Fruit fly (Drosophila melanogaster): Measurements from ENCODE around the gene CG46440.

DNA sequence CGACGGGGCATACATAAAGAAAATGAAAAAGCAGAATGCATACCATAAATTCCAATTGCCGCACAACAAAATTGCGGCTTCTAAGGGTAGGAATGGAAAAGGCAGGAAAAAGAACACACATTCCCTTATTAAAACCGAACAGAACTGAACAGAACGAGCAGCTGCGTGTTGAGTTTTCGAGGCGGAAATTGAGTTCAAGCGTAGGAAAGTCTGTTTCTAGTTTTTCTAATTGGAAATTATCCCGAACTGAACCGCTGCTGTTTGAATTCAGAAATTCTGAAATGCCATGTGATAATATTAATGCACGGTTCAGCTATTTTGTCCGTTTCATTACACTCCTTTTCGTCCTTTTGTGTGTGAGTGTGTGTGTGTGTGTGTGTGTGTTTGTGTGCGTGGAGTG is 40.7 kb downstream of the CG46440 start:
- TF ChIP-seq CG14711 (tag; optimal IDR thresholded peaks at IDR 0.05) (no peak), CG33017 (tag; optimal IDR thresholded peaks at IDR 0.05) (no peak), CG1620 (GFP tag; optimal IDR thresholded peaks at IDR 0.05) (no peak), CG12768 (GFP tag; optimal IDR thresholded peaks at IDR 0.05) (no peak), bab1 (GFP tag; optimal IDR thresholded peaks at IDR 0.05) (no peak), ovo (GFP tag; optimal IDR thresholded peaks at IDR 0.05) (no peak), CG7101 (tag; optimal IDR thresholded peaks at IDR 0.05) (no peak), pad (GFP tag; optimal IDR thresholded peaks at IDR 0.05) (no peak)
